Worm (Caenorhabditis elegans): ENCODE measurements around the gene Y41D4A.1.

Y41D4A.1 gene

DNA sequence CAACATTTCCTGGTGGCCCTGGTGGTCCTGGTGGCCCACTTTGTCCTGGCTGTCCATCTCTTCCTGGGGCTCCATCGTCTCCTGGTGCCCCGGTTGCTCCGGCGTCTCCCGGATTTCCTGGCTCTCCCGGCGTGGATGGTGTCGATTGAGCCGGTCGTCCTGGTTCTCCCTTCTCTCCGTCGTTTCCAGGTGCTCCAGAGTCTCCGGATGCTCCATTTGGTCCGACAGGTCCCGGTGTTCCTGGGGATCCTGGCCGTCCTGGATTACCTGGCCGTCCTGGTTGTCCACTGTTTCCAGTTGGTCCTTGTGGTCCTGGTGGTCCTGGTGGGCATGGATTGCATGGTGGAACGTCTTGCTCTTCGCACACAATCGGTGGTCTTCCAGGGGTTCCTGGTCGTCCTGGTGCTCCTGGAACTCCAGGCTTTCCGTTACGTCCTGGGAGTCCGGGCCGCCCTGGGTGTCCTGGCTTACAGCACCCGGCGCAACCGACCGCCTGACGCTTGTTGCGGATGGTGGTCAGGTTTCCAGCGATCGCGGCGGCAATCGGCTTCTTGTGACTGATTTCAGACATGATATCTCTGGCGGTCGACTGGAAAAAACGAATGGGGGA lies 46.6 kb downstream of the Y41D4A.1 start:
- TF ChIP-seq ttx-3 (tag; optimal IDR thresholded peaks at IDR 0.05) = no peak
- TF ChIP-seq ceh-45 (GFP tag; IDR thresholded peaks at IDR 0.05) = no peak
- no peak for TF ChIP-seq npax-4 (tag; optimal IDR thresholded peaks at IDR 0.05)
- no peak for TF ChIP-seq nhr-232 (tag; optimal IDR thresholded peaks at IDR 0.05)
- no peak for TF ChIP-seq K09A11.1 (tag; optimal IDR thresholded peaks at IDR 0.05; ENCODE audit: insufficient read depth)

- TF ChIP-seq ceh-48 (tag; optimal IDR thresholded peaks at IDR 0.05) (no peak), zip-5 (tag; optimal IDR thresholded peaks at IDR 0.05) (no peak), unc-42 (tag; optimal IDR thresholded peaks at IDR 0.05) (no peak), ceh-45 (GFP tag; IDR thresholded peaks at IDR 0.05) (no peak), lim-6 (tag; optimal IDR thresholded peaks at IDR 0.05) (no peak), ceh-24 (tag; optimal IDR thresholded peaks at IDR 0.05) (no peak), pag-3 (tag; optimal IDR thresholded peaks at IDR 0.05; ENCODE audit: borderline replicate concordance) (no peak)
Observed at ce11 chrIV:1820153-1820552, 48.2 kb downstream of the Y41D4A.1 start, which contains the start of gene col-109. Gene col-109 (minus strand): TSS chrIV:1820253.

- no peak for TF ChIP-seq rnt-1 (tag; optimal IDR thresholded peaks at IDR 0.05)
Observed at ce11 chrIV:1821550-1821949, 49.6 kb downstream of the Y41D4A.1 start, which contains the start of gene Y38C1BA.4. Gene Y38C1BA.4 (plus strand): TSS chrIV:1821850.

- no peak for TF ChIP-seq nhr-232 (tag; optimal IDR thresholded peaks at IDR 0.05)
- TF ChIP-seq npax-4 (tag; optimal IDR thresholded peaks at IDR 0.05) = no peak
- no peak for TF ChIP-seq che-1 (tag; optimal IDR thresholded peaks at IDR 0.05)
- no peak for TF ChIP-seq fax-1 (tag; optimal IDR thresholded peaks at IDR 0.05)
- no peak for TF ChIP-seq ceh-45 (GFP tag; IDR thresholded peaks at IDR 0.05)
- TF ChIP-seq lin-11 (tag; optimal IDR thresholded peaks at IDR 0.05) = no peak
- TF ChIP-seq ceh-19 (GFP tag; optimal IDR thresholded peaks at IDR 0.05) = peak; percentile 25
- no peak for TF ChIP-seq nhr-11 (tag; optimal IDR thresholded peaks at IDR 0.05)
- TF ChIP-seq Y22D7AL.16 (tag; optimal IDR thresholded peaks at IDR 0.05) = no peak
- TF ChIP-seq nfya-1 (tag; optimal IDR thresholded peaks at IDR 0.05) = peak; percentile 83
- TF ChIP-seq dve-1 (tag; optimal IDR thresholded peaks at IDR 0.05) = no peak
- peak; percentile 40 for TF ChIP-seq unc-55 (GFP tag; optimal IDR thresholded peaks at IDR 0.05)
- no peak for TF ChIP-seq unc-3 (GFP tag; conservative IDR thresholded peaks at IDR 0.05)
- no peak for TF ChIP-seq unc-3 (tag; optimal IDR thresholded peaks at IDR 0.05)
- no peak for TF ChIP-seq pqm-1 (tag; optimal IDR thresholded peaks at IDR 0.05)
- TF ChIP-seq pros-1 (tag; optimal IDR thresholded peaks at IDR 0.05) = no peak
- TF ChIP-seq unc-42 (tag; optimal IDR thresholded peaks at IDR 0.05) = peak; percentile 92
- TF ChIP-seq odd-2 (tag; optimal IDR thresholded peaks at IDR 0.05) = no peak
- TF ChIP-seq hlh-6 (tag; optimal IDR thresholded peaks at IDR 0.05) = no peak
- TF ChIP-seq dmd-4 (tag; optimal IDR thresholded peaks at IDR 0.05; ENCODE audit: borderline replicate concordance) = peak; percentile 13
- peak; percentile 15 for TF ChIP-seq ceh-30 (tag; optimal IDR thresholded peaks at IDR 0.05)
- no peak for TF ChIP-seq ets-4 (tag; optimal IDR thresholded peaks at IDR 0.05)
- TF ChIP-seq ceh-6 (GFP tag; optimal IDR thresholded peaks at IDR 0.05) = no peak
- no peak for TF ChIP-seq ceh-9 (tag; optimal IDR thresholded peaks at IDR 0.05)
- no peak for TF ChIP-seq ceh-2 (tag; optimal IDR thresholded peaks at IDR 0.05)
- no peak for TF ChIP-seq mec-3 (tag; optimal IDR thresholded peaks at IDR 0.05; ENCODE audit: borderline replicate concordance)
- TF ChIP-seq pax-1 (tag; optimal IDR thresholded peaks at IDR 0.05) = no peak
- peak; percentile 46 for TF ChIP-seq fkh-10 (GFP tag; optimal IDR thresholded peaks at IDR 0.05)
- TF ChIP-seq K09A11.1 (tag; optimal IDR thresholded peaks at IDR 0.05; ENCODE audit: insufficient read depth) = peak; percentile 35
- no peak for TF ChIP-seq fkh-6 (tag; optimal IDR thresholded peaks at IDR 0.05)
- TF ChIP-seq ama-1 (optimal IDR thresholded peaks at IDR 0.05) = no peak
- TF ChIP-seq pag-3 (tag; optimal IDR thresholded peaks at IDR 0.05; ENCODE audit: borderline replicate concordance) = no peak
- peak; percentile 1 for TF ChIP-seq F13H6.1 (tag; optimal IDR thresholded peaks at IDR 0.05)
- TF ChIP-seq hlh-30 (tag; optimal IDR thresholded peaks at IDR 0.05; ENCODE audit: insufficient read depth) = peak; percentile 62
- TF ChIP-seq hlh-13 (GFP tag; optimal IDR thresholded peaks at IDR 0.05) = no peak
- TF ChIP-seq ceh-22 (tag; optimal IDR thresholded peaks at IDR 0.05) = no peak
- no peak for TF ChIP-seq C08G9.2 (tag; optimal IDR thresholded peaks at IDR 0.05)
- TF ChIP-seq elt-4 (tag; optimal IDR thresholded peaks at IDR 0.05) = no peak
- no peak for TF ChIP-seq zip-5 (tag; optimal IDR thresholded peaks at IDR 0.05)
- no peak for TF ChIP-seq ceh-48 (tag; optimal IDR thresholded peaks at IDR 0.05)
- no peak for TF ChIP-seq elt-2 (tag; optimal IDR thresholded peaks at IDR 0.05)
Observed at ce11 chrIV:1824065-1824531, 52.2 kb downstream of the Y41D4A.1 start, which contains the start of gene cmk-1. Gene cmk-1 (plus strand): TSS chrIV:1824481.

Data from whole organism, late embryonic.